Worm (Caenorhabditis elegans): ENCODE measurements around the gene fbxa-7.

The fbxa-7 gene

ce11 chrIII:2290222-2290938, 39.1 kb upstream of the fbxa-7 start:
- TF ChIP-seq F26F4.8 (GFP tag; conservative IDR thresholded peaks at IDR 0.05) (0 out of 2 replicates have a peak, but pooled peaks have one; percentile 46), lin-38 (GFP tag; IDR thresholded peaks at IDR 0.05) (peak; percentile 65)

- TF ChIP-seq aha-1 (tag) (peak; percentile 96), dmd-8 (GFP tag; IDR thresholded peaks at IDR 0.05) (no peak)
These were observed 37.0 kb upstream of the fbxa-7 start for ce11 chrIII:2288261-2288660.

ce11 chrIII:2283341-2283847, 32.1 kb upstream of the fbxa-7 start:
- TF ChIP-seq snpc-1.2 (GFP tag; IDR thresholded peaks at IDR 0.05) (no peak), lin-39 (tag; optimal IDR thresholded peaks at IDR 0.05) (no peak), unc-62 (GFP tag; optimal IDR thresholded peaks at IDR 0.05 in 1 of 2) (peak in 1 of 2 experiments; percentile 57), unc-62 (tag; optimal IDR thresholded peaks at IDR 0.05) (no peak), hif-1 (tag; optimal IDR thresholded peaks at IDR 0.05) (no peak), ceh-28 (tag; optimal IDR thresholded peaks at IDR 0.05) (peak; percentile 95)

- TF ChIP-seq ceh-28 (tag; optimal IDR thresholded peaks at IDR 0.05) (peak; percentile 97), F10B5.3 (tag; optimal IDR thresholded peaks at IDR 0.05) (no peak), unc-62 (GFP tag; optimal IDR thresholded peaks at IDR 0.05 in 1 of 2) (no peak), unc-62 (tag; optimal IDR thresholded peaks at IDR 0.05) (no peak), pha-4 (GFP tag; IDR thresholded peaks at IDR 0.05) (no peak), pha-4 (tag; optimal IDR thresholded peaks at IDR 0.05) (no peak)
These were observed 31.0 kb upstream of the fbxa-7 start, which contains the start of gene Y54F10BM.3 for ce11 chrIII:2281975-2282957. TSS of gene Y54F10BM.3 (plus strand) at chrIII:2282025.

ce11 chrIII:2280569-2280968, 29.3 kb upstream of the fbxa-7 start, which contains the start of gene Y54F10BM.22:
TSS of gene Y54F10BM.22 (plus strand) at chrIII:2280899.
- TF ChIP-seq pha-4 (GFP tag; IDR thresholded peaks at IDR 0.05) (no peak), pha-4 (tag; optimal IDR thresholded peaks at IDR 0.05) (no peak), Y105C5A.15 (GFP tag; IDR thresholded peaks at IDR 0.05) (no peak), vab-7 (GFP tag; IDR thresholded peaks at IDR 0.05) (no peak), dmd-8 (GFP tag; IDR thresholded peaks at IDR 0.05) (no peak), aha-1 (tag) (no peak), arid-1 (GFP tag; conservative IDR thresholded peaks at IDR 0.05) (no peak), hlh-30 (tag; optimal IDR thresholded peaks at IDR 0.05; ENCODE audit: insufficient read depth) (peak; percentile 3), dpl-1 (GFP tag; optimal IDR thresholded peaks at IDR 0.05) (no peak)

- TF ChIP-seq ztf-11 (tag; optimal IDR thresholded peaks at IDR 0.05): no peak
- no peak for TF ChIP-seq F49E8.2 (tag; optimal IDR thresholded peaks at IDR 0.05; ENCODE audit: borderline replicate concordance)
- TF ChIP-seq lin-39 (tag; optimal IDR thresholded peaks at IDR 0.05): no peak
- TF ChIP-seq sdz-12 (GFP tag; optimal IDR thresholded peaks at IDR 0.05): no peak
- TF ChIP-seq nhr-11 (tag; optimal IDR thresholded peaks at IDR 0.05): no peak
- no peak for TF ChIP-seq fkh-10 (GFP tag; optimal IDR thresholded peaks at IDR 0.05)
- TF ChIP-seq dmd-9 (GFP tag; IDR thresholded peaks at IDR 0.05): no peak
- TF ChIP-seq zfp-3 (GFP tag; conservative IDR thresholded peaks at IDR 0.05): no peak
- TF ChIP-seq daf-8 (GFP tag; IDR thresholded peaks at IDR 0.05): no peak
- no peak for TF ChIP-seq mes-2 (tag; optimal IDR thresholded peaks at IDR 0.05; ENCODE audit: poor library complexity, severe bottlenecking)
- TF ChIP-seq R02D3.7 (tag; optimal IDR thresholded peaks at IDR 0.05): no peak
- no peak for TF ChIP-seq F10B5.3 (tag; optimal IDR thresholded peaks at IDR 0.05)
- no peak for TF ChIP-seq Y75B8A.6 (GFP tag; IDR thresholded peaks at IDR 0.05)
These were observed 28.2 kb upstream of the fbxa-7 start, which contains the start of gene Y54F10BM.23 for ce11 chrIII:2279457-2279856. TSS of gene Y54F10BM.23 (minus strand) at chrIII:2279557.

All from whole organism, L4 larva.